Worm (Caenorhabditis elegans): ENCODE measurements around the gene htp-2.

ce11 chrIV:6464005-6464404 lies 44.7 kb downstream of the htp-2 start, which contains the start of gene acr-25:
- no peak for TF ChIP-seq flt-1 (GFP tag; IDR thresholded peaks at IDR 0.05)
- no peak for TF ChIP-seq T22C8.4 (GFP tag; IDR thresholded peaks at IDR 0.05)
- TF ChIP-seq tab-1 (GFP tag; IDR thresholded peaks at IDR 0.05) = no peak
- TF ChIP-seq klf-2 (GFP tag; conservative IDR thresholded peaks at IDR 0.05) = no peak
- no peak for TF ChIP-seq ref-1 (GFP tag; conservative IDR thresholded peaks at IDR 0.05)
- no peak for TF ChIP-seq ztf-29 (GFP tag; IDR thresholded peaks at IDR 0.05)
